Fruit fly (Drosophila melanogaster) Kc167 (cell line): ENCODE data around the gene Dis3l2.

ENCODE experiments used
- Myc ChIP-seq: fragments of >200 bp; optimal IDR thresholded peaks from 2 replicates; lab custom pipeline; 2017; ENCODE audit warnings: missing external identifiers
- Sin3A ChIP-seq: fragments of >200 bp; optimal IDR thresholded peaks from 2 replicates; lab custom pipeline; 2018; ENCODE audit warnings: missing external identifiers
- h ChIP-seq: fragments of >200 bp; optimal IDR thresholded peaks from 3 replicates; lab custom pipeline; 2018; ENCODE audit warnings: missing external identifiers
- insv ChIP-seq: fragments of >200 bp; optimal IDR thresholded peaks from 3 replicates; lab custom pipeline; 2018; ENCODE audit warnings: missing external identifiers
- psq ChIP-seq: fragments of >200 bp; optimal IDR thresholded peaks from 2 replicates; lab custom pipeline; 2017; ENCODE audit warnings: missing external identifiers
- ttk ChIP-seq: sonication (Bioruptor generic); optimal IDR thresholded peaks from 2 replicates; lab custom pipeline; 2017; ENCODE audit warnings: missing external identifiers

- TF ChIP-seq Sin3A (lab: Kevin White, UChicago) (no peak), psq (lab: Kevin White, UChicago) (no peak), h (lab: Kevin White, UChicago) (no peak), ttk (lab: Kevin White, UChicago) (no peak), Myc (lab: Kevin White, UChicago) (no peak), insv (lab: Kevin White, UChicago) (no peak)
These were observed 19.0 kb downstream of the Dis3l2 start, which contains the start of gene CG42846 for dm6 chr3L:231504-231903.
